Worm (Caenorhabditis elegans): ENCODE measurements around the gene nhr-57.

Gene nhr-57

ce11 chrV:4157291-4157690, 25.6 kb downstream of the nhr-57 start:
- TF ChIP-seq dpff-1 (tag; optimal IDR thresholded peaks at IDR 0.05) (no peak), F22D6.2 (tag; optimal IDR thresholded peaks at IDR 0.05) (no peak), egl-18 (GFP tag; IDR thresholded peaks at IDR 0.05) (no peak), unc-130 (GFP tag; optimal IDR thresholded peaks at IDR 0.05) (no peak), ceh-27 (GFP tag; optimal IDR thresholded peaks at IDR 0.05) (no peak), sptf-2 (GFP tag; optimal IDR thresholded peaks at IDR 0.05) (no peak), xnd-1 (tag; optimal IDR thresholded peaks at IDR 0.05) (no peak), zim-3 (tag; optimal IDR thresholded peaks at IDR 0.05) (no peak), B0261.1 (tag; optimal IDR thresholded peaks at IDR 0.05) (no peak), nhr-179 (tag; optimal IDR thresholded peaks at IDR 0.05) (no peak), tlf-1 (GFP tag; optimal IDR thresholded peaks at IDR 0.05) (no peak), B0336.3 (GFP tag; IDR thresholded peaks at IDR 0.05) (no peak), F23B12.7 (tag; optimal IDR thresholded peaks at IDR 0.05; ENCODE audit: insufficient read depth) (no peak), T07F8.4 (tag; optimal IDR thresholded peaks at IDR 0.05) (no peak), athp-1 (tag; optimal IDR thresholded peaks at IDR 0.05) (no peak), lag-1 (GFP tag; IDR thresholded peaks at IDR 0.05) (no peak)

ce11 chrV:4160086-4160485, 28.4 kb downstream of the nhr-57 start, which contains the start of gene Y45G5AM.5:
Gene Y45G5AM.5 (plus strand): TSS chrV:4160386.
- TF ChIP-seq ztf-22 (GFP tag; optimal IDR thresholded peaks at IDR 0.05) (no peak), Y95B8A.8 (GFP tag; IDR thresholded peaks at IDR 0.05) (no peak), F55B11.4 (tag; optimal IDR thresholded peaks at IDR 0.05; ENCODE audit: borderline replicate concordance, insufficient read depth) (no peak)

ce11 chrV:4162922-4163321, 31.2 kb downstream of the nhr-57 start, which contains the start of gene Y45G5AM.4:
Gene Y45G5AM.4 (plus strand): TSS chrV:4163222.
- TF ChIP-seq attf-5 (GFP tag; optimal IDR thresholded peaks at IDR 0.05), result no peak
- TF ChIP-seq hmg-20 (GFP tag; IDR thresholded peaks at IDR 0.05), result no peak
- no peak for TF ChIP-seq tlf-1 (GFP tag; optimal IDR thresholded peaks at IDR 0.05)
- no peak for TF ChIP-seq tbp1 (GFP tag; optimal IDR thresholded peaks at IDR 0.05)
- TF ChIP-seq madf-6 (GFP tag; IDR thresholded peaks at IDR 0.05), result no peak
- TF ChIP-seq cebp-2 (GFP tag; IDR thresholded peaks at IDR 0.05), result no peak
- no peak for TF ChIP-seq nhr-90 (tag; optimal IDR thresholded peaks at IDR 0.05)
- TF ChIP-seq ztf-25 (GFP tag; IDR thresholded peaks at IDR 0.05), result no peak
- no peak for TF ChIP-seq him-1 (tag; optimal IDR thresholded peaks at IDR 0.05)
- TF ChIP-seq ets-4 (GFP tag; optimal IDR thresholded peaks at IDR 0.05), result no peak
- no peak for TF ChIP-seq cebp-1 (GFP tag; IDR thresholded peaks at IDR 0.05)
- TF ChIP-seq cebp-1 (tag; optimal IDR thresholded peaks at IDR 0.05), result no peak
- no peak for TF ChIP-seq hlh-26 (GFP tag; conservative IDR thresholded peaks at IDR 0.05)
- TF ChIP-seq lag-1 (GFP tag; IDR thresholded peaks at IDR 0.05), result no peak

ce11 chrV:4164504-4164959, 32.8 kb downstream of the nhr-57 start, which contains the start of gene Y45G5AM.3:
Gene Y45G5AM.3 (plus strand): TSS chrV:4164554.
- TF ChIP-seq hmg-1.2 (GFP tag; IDR thresholded peaks at IDR 0.05), result peak; percentile 30; the same call in 1 of the 2 replicates
- peak; percentile 5 for TF ChIP-seq attf-5 (GFP tag; optimal IDR thresholded peaks at IDR 0.05)
- no peak for TF ChIP-seq pbrm-1 (GFP tag; IDR thresholded peaks at IDR 0.05)

- TF ChIP-seq Y53F4B.3 (GFP tag; IDR thresholded peaks at IDR 0.05) (no peak), nfyb-1 (GFP tag; IDR thresholded peaks at IDR 0.05) (peak; percentile 82; the same call in 1 of the 2 replicates)
Observed at ce11 chrV:4168045-4168444, 36.4 kb downstream of the nhr-57 start.
